Fruit fly (Drosophila melanogaster) whole organism, wandering third instar larva: ENCODE measurements around the gene Sap47.

Experiments
- Rel ChIP-seq, 2 experiments: fragments of 200-800 bp; sonication (Bioruptor generic) in 1 of 2; optimal IDR thresholded peaks; 2 replicates in 1 of 2; 3 replicates in 1 of 2; lab custom pipeline; 2016 to 2019; ENCODE audit warnings: mild to moderate bottlenecking in 2 of 2, missing biosample characterization in 2 of 2, missing genetic modification characterization in 2 of 2, moderate library complexity in 1 of 2
- br ChIP-seq: fragments of 200-800 bp; sonication (Bioruptor generic); optimal IDR thresholded peaks from 2 replicates; lab custom pipeline; 2016; ENCODE audit warnings: missing biosample characterization, missing genetic modification characterization
- dmrt93B ChIP-seq: fragments of 200-800 bp; sonication (Bioruptor generic); optimal IDR thresholded peaks from 2 replicates; lab custom pipeline; 2018; ENCODE audit warnings: missing biosample characterization, mild to moderate bottlenecking, missing genetic modification characterization

DNA sequence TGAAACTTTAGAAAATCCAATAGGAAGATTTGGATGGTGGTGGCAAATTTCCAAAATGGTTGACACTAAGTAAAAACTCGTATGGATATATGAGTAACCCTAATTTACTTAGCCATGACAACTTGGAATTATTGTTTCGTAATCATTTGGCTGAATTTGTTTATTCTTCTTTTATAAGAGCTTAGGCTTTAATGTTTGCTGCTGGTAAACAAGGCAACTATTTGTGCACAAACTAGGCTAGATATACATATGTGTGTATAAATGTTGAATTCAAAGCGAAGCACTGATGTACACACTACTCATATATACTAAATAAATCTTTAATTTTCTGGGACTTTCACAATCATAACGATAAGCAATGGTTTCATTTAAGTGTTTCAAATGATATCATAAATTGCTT, 71.0 kb downstream of the Sap47 start:
- TF ChIP-seq Rel (GFP tag; optimal IDR thresholded peaks at IDR 0.05; lab: Kevin White, UChicago) (no peak), Rel (tag; optimal IDR thresholded peaks at IDR 0.05; lab: Kevin White, UChicago) (no peak), br (GFP tag; lab: Kevin White, UChicago) (no peak), dmrt93B (no peak)
